Fruit fly (Drosophila melanogaster): ENCODE measurements around the gene pasi1.

pasi1 gene

dm6 chr3R:17814191-17814923 is 19.5 kb downstream of the pasi1 start (continued):
- peak; percentile 39; the same call in 1 of the 2 replicates for TF ChIP-seq Xrp1 (GFP tag; IDR thresholded peaks at IDR 0.05)
- peak; percentile 4 for TF ChIP-seq dmrt11E (tag; optimal IDR thresholded peaks at IDR 0.05)
- peak; percentile 10 for TF ChIP-seq CG7839 (tag; optimal IDR thresholded peaks at IDR 0.05)
- TF ChIP-seq Drgx (GFP tag; IDR thresholded peaks at IDR 0.05): 0 out of 2 replicates have a peak, but pooled peaks have one; percentile 36
- no peak for TF ChIP-seq sim (GFP tag; IDR thresholded peaks at IDR 0.05)
- no peak for TF ChIP-seq ac (GFP tag; optimal IDR thresholded peaks at IDR 0.05)
- TF ChIP-seq CG8478 (optimal IDR thresholded peaks at IDR 0.05): no peak
- no peak for TF ChIP-seq Rfx (GFP tag; IDR thresholded peaks at IDR 0.05)
- TF ChIP-seq jumu (GFP tag; optimal IDR thresholded peaks at IDR 0.05): no peak
- TF ChIP-seq prd (optimal IDR thresholded peaks at IDR 0.05): no peak
- TF ChIP-seq prd (GFP tag; IDR thresholded peaks at IDR 0.05): peak; percentile 25; the same call in 1 of the 3 replicates
- no peak for TF ChIP-seq gcm (GFP tag; optimal IDR thresholded peaks at IDR 0.05)
- TF ChIP-seq twi (tag; optimal IDR thresholded peaks at IDR 0.05): peak; percentile 96
- TF ChIP-seq chinmo (GFP tag; IDR thresholded peaks at IDR 0.05; ENCODE audit: partially characterized antibody): no peak
- no peak for TF ChIP-seq CG15601 (tag; optimal IDR thresholded peaks at IDR 0.05)
- TF ChIP-seq Deaf1 (tag; optimal IDR thresholded peaks at IDR 0.05): no peak
- no peak for TF ChIP-seq CG14441 (GFP tag; IDR thresholded peaks at IDR 0.05)
- TF ChIP-seq Dfd (GFP tag; optimal IDR thresholded peaks at IDR 0.05): no peak
- TF ChIP-seq CG4424 (GFP tag; optimal IDR thresholded peaks at IDR 0.05): peak; percentile 23
- TF ChIP-seq stwl (tag; optimal IDR thresholded peaks at IDR 0.05): no peak
- TF ChIP-seq dati (GFP tag; IDR thresholded peaks at IDR 0.05): no peak
- no peak for TF ChIP-seq NC2β (GFP tag; optimal IDR thresholded peaks at IDR 0.05)
- TF ChIP-seq gem (tag; optimal IDR thresholded peaks at IDR 0.05): peak; percentile 53
- no peak for TF ChIP-seq CG3847 (GFP tag; IDR thresholded peaks at IDR 0.05)
- TF ChIP-seq schlank (tag; optimal IDR thresholded peaks at IDR 0.05): no peak
- TF ChIP-seq D (optimal IDR thresholded peaks at IDR 0.05): no peak
- TF ChIP-seq D (GFP tag; optimal IDR thresholded peaks at IDR 0.05): peak; percentile 34
- TF ChIP-seq CG2129 (GFP tag; IDR thresholded peaks at IDR 0.05; ENCODE audit: partially characterized antibody): no peak
- TF ChIP-seq Sox100B (GFP tag; optimal IDR thresholded peaks at IDR 0.05): no peak
- TF ChIP-seq CG14710 (tag; optimal IDR thresholded peaks at IDR 0.05): peak; percentile 34
- peak; percentile 33 for TF ChIP-seq phol (tag; optimal IDR thresholded peaks at IDR 0.05)
- TF ChIP-seq Camta (GFP tag; optimal IDR thresholded peaks at IDR 0.05): no peak
- peak; percentile 15 for TF ChIP-seq CG2875 (GFP tag; optimal IDR thresholded peaks at IDR 0.05)
- no peak for TF ChIP-seq Bteb2 (GFP tag; optimal IDR thresholded peaks at IDR 0.05)
- TF ChIP-seq CG8290 (GFP tag; optimal IDR thresholded peaks at IDR 0.05): no peak
- TF ChIP-seq CG8290 (tag; optimal IDR thresholded peaks at IDR 0.05): no peak
- TF ChIP-seq CG10979 (tag; optimal IDR thresholded peaks at IDR 0.05): peak; percentile 52
- no peak for TF ChIP-seq Abd-B (GFP tag; optimal IDR thresholded peaks at IDR 0.05)
- peak; percentile 24 for TF ChIP-seq CG4820 (GFP tag; optimal IDR thresholded peaks at IDR 0.05)
- no peak for TF ChIP-seq ken (GFP tag; IDR thresholded peaks at IDR 0.05)
- peak; percentile 43 for TF ChIP-seq CG9727 (GFP tag; optimal IDR thresholded peaks at IDR 0.05)
- peak; percentile 30 for TF ChIP-seq HLHmδ (GFP tag; optimal IDR thresholded peaks at IDR 0.05)
- TF ChIP-seq sens (GFP tag): peak; percentile 72
- TF ChIP-seq CG2712 (tag; optimal IDR thresholded peaks at IDR 0.05): peak; percentile 66
- no peak; the same call in 2 of the 3 replicates for TF ChIP-seq CG7357 (GFP tag; IDR thresholded peaks at IDR 0.05)
- no peak for TF ChIP-seq CG2678 (tag; optimal IDR thresholded peaks at IDR 0.05)
- peak; percentile 59 for TF ChIP-seq CG31441 (GFP tag; IDR thresholded peaks at IDR 0.05)
- TF ChIP-seq crol (GFP tag; IDR thresholded peaks at IDR 0.05): peak; percentile 52
- peak; percentile 30 for TF ChIP-seq gsb-n (tag; optimal IDR thresholded peaks at IDR 0.05)
- TF ChIP-seq exex (tag; optimal IDR thresholded peaks at IDR 0.05): no peak
- TF ChIP-seq CG4328 (GFP tag; optimal IDR thresholded peaks at IDR 0.05): no peak

Data from whole organism, embryonic.